Fruit fly (Drosophila melanogaster): ENCODE results near the gene CG32750.
A peak's percentile ranks its signal among the peaks of the same experiment; 100 is the strongest.

The CG32750 gene

DNA sequence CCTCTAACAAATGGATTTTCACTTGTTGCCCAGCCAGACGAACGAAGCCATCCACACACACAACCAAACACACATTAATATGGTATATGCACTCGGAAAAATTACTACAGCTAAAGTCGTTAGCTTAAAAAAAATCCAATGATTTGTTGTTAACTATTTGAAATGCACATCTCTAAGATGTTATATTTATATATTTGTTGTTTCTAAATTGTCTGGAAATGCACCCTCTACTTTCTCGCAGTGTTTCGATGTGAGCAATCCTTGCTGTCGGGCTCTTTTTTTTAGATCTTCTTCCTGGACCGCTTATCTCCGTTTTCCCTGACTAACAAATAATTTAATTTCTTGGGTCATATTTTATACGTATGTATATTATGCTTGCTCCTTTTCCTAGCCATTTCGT, 8.9 kb upstream of the CG32750 start:
- TF ChIP-seq Eip75B (GFP tag; optimal IDR thresholded peaks at IDR 0.05) (no peak), Eip78C (GFP tag) (peak; percentile 54), CG10669 (GFP tag; optimal IDR thresholded peaks at IDR 0.05) (no peak), CG15336 (GFP tag; IDR thresholded peaks at IDR 0.05) (no peak)

DNA sequence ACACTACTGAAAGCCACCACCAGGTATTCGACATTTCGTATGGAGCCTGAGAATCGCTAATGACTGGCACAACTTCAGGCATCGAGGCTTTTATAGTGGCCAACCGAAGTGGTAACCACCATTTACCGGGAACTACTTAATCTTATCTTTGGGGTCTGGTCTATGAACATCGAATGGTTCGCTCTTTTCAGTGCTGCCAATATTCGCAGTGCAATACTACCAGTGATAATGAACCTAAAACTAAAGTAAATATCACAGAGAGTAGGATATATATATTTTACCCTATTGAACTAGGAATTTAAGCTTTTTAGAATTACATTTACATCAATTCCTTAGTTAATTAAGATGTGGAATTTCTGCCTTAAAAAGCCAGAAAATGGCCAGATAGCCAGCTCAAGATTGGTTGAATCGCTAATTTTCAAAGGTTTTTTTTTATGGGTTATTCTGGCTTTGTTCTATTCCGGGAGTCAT, 6.3 kb upstream of the CG32750 start, which contains the start of gene vanin-like:
Gene vanin-like, minus strand, starts transcription at position 51 of the 471 bp plus-strand sequence.
- TF ChIP-seq CG11902 (GFP tag; optimal IDR thresholded peaks at IDR 0.05) (no peak), CG8632 (GFP tag; optimal IDR thresholded peaks at IDR 0.05) (no peak), CG16779 (tag; optimal IDR thresholded peaks at IDR 0.05) (no peak), CG8319 (GFP tag; optimal IDR thresholded peaks at IDR 0.05) (no peak), CG10669 (GFP tag; optimal IDR thresholded peaks at IDR 0.05) (no peak), OdsH (GFP tag; optimal IDR thresholded peaks at IDR 0.05) (no peak), CG6808 (GFP tag; optimal IDR thresholded peaks at IDR 0.05) (no peak), Eip75B (GFP tag; optimal IDR thresholded peaks at IDR 0.05) (no peak), CG11294 (GFP tag; IDR thresholded peaks at IDR 0.05) (no peak), CG31627 (GFP tag; optimal IDR thresholded peaks at IDR 0.05) (no peak), vri (GFP tag; optimal IDR thresholded peaks at IDR 0.05) (no peak), spab (GFP tag; optimal IDR thresholded peaks at IDR 0.05) (no peak), achi (GFP tag; optimal IDR thresholded peaks at IDR 0.05) (no peak), Smox (GFP tag; optimal IDR thresholded peaks at IDR 0.05) (no peak), CG6276 (GFP tag; optimal IDR thresholded peaks at IDR 0.05) (no peak), CG1621 (tag; optimal IDR thresholded peaks at IDR 0.05) (no peak), lz (GFP tag; optimal IDR thresholded peaks at IDR 0.05) (no peak), dac (GFP tag; optimal IDR thresholded peaks at IDR 0.05) (no peak), CG6163 (GFP tag; IDR thresholded peaks at IDR 0.05) (no peak), acj6 (GFP tag; optimal IDR thresholded peaks at IDR 0.05) (no peak)

DNA sequence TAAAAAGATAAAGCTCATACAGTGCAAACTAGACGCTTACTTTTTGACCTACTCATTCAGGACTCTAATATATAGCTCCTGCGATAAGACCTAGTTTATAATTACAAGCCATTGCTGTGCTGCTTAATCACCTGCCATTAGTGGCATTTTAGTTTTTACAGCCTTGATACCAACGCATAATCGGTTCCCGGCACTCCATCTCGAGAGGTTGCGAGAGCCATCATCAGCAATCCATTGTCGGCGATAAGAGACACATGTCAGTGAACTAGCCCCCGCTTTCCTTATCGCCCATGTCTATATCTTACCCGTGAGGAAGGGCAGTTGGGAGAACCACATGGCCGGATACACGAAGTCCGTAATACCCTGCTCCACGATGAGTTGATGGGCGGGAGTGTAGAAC, 5.2 kb upstream of the CG32750 start:
- TF ChIP-seq CG3919 (GFP tag; optimal IDR thresholded peaks at IDR 0.05) = no peak
- TF ChIP-seq CG8319 (GFP tag; optimal IDR thresholded peaks at IDR 0.05) = no peak
- no peak for TF ChIP-seq dsx (GFP tag; optimal IDR thresholded peaks at IDR 0.05; ENCODE audit: poor library complexity, severe bottlenecking)
- no peak for TF ChIP-seq Lpt (GFP tag; optimal IDR thresholded peaks at IDR 0.05)
- no peak for TF ChIP-seq CG1621 (tag; optimal IDR thresholded peaks at IDR 0.05)
- TF ChIP-seq CG3032 (tag; optimal IDR thresholded peaks at IDR 0.05) = no peak
- no peak for TF ChIP-seq CG6792 (GFP tag; optimal IDR thresholded peaks at IDR 0.05)
- TF ChIP-seq topi (GFP tag; optimal IDR thresholded peaks at IDR 0.05) = no peak
- no peak for TF ChIP-seq dac (GFP tag; optimal IDR thresholded peaks at IDR 0.05)
- no peak for TF ChIP-seq salr (GFP tag; optimal IDR thresholded peaks at IDR 0.05)
- TF ChIP-seq CG32006 (GFP tag; optimal IDR thresholded peaks at IDR 0.05) = no peak

DNA sequence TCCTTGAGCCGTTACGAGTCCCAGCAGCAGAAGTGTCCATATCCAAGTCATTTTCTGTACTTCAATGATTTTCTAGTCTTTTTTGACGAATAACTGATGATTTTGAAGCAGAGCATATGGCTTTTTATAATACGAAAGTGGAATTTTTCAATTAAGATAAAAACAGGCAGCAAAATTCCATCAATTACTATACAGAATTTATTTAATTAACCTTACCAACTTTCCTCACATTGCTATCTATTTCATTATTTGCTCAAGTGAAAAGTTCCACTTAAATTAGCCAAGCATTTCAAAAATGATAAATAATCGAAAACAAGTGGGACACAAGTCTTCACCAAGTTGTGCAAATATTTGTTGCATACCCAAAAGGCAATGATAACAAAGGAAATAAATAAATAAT, 3.6 kb upstream of the CG32750 start, which contains the start of gene CG43090:
Gene CG43090, minus strand, starts transcription at position 101 of the 400 bp plus-strand sequence.
- TF ChIP-seq CG32006 (GFP tag; optimal IDR thresholded peaks at IDR 0.05) (no peak), CG15336 (GFP tag; IDR thresholded peaks at IDR 0.05) (no peak), acj6 (GFP tag; optimal IDR thresholded peaks at IDR 0.05) (no peak)

DNA sequence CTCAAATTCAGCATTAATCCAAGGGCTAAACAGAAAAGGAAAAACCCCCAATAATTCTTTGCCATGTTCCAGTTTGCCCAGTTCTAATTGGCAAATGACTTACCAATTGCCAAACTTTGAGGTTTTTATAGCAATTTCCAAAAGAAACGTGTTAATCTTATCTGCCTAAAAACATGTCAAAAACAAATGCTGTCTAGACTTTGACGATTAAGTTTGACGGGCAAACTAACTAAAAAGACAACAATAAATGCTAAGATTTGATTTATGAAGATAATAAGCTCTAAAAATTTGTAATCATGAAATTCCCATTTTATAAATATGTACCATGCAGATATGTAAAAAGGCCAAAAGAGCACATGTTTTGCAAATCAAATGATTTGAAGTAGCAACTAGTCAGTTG, 2.3 kb upstream of the CG32750 start, which contains the start of gene CG32751:
Gene CG32751, minus strand, starts transcription at position 101 of the 400 bp plus-strand sequence.
- TF ChIP-seq cyc (GFP tag; optimal IDR thresholded peaks at IDR 0.05) = no peak
- TF ChIP-seq esn (GFP tag; optimal IDR thresholded peaks at IDR 0.05) = no peak
- no peak for TF ChIP-seq CG3032 (tag; optimal IDR thresholded peaks at IDR 0.05)
- TF ChIP-seq CG16779 (tag; optimal IDR thresholded peaks at IDR 0.05) = no peak
- TF ChIP-seq CG10631 (GFP tag; optimal IDR thresholded peaks at IDR 0.05) = no peak
- no peak for TF ChIP-seq CG6276 (GFP tag; optimal IDR thresholded peaks at IDR 0.05)
- TF ChIP-seq OdsH (GFP tag; optimal IDR thresholded peaks at IDR 0.05) = no peak
- TF ChIP-seq Hr38 (GFP tag; optimal IDR thresholded peaks at IDR 0.05) = no peak
- no peak for TF ChIP-seq CG8632 (GFP tag; optimal IDR thresholded peaks at IDR 0.05)
- no peak for TF ChIP-seq Eip78C (GFP tag)
- no peak for TF ChIP-seq CG8319 (GFP tag; optimal IDR thresholded peaks at IDR 0.05)

All from whole organism, prepupa.